Worm (Caenorhabditis elegans) whole organism, L1 larva: Measurements from ENCODE around the gene lron-13.

ENCODE experiments used
- C04F5.9 ChIP-seq: sonication (generic microtip); optimal IDR thresholded peaks from 2 replicates; lab custom pipeline; 2016; ENCODE audit warnings: missing genetic modification characterization, missing compliant biosample characterization
- F16B12.6 ChIP-seq: fragments of 150-350 bp; optimal IDR thresholded peaks from 2 replicates; lab custom pipeline; 2014; ENCODE audit warnings: missing biosample characterization, missing genetic modification characterization
- alr-1 ChIP-seq: fragments of 200-800 bp; sonication (Bioruptor generic); optimal IDR thresholded peaks from 2 replicates; lab custom pipeline; 2018; ENCODE audit warnings: borderline replicate concordance, mild to moderate bottlenecking, missing genetic modification characterization, missing compliant biosample characterization
- ama-1 ChIP-seq: fragments of 150-350 bp; optimal IDR thresholded peaks from 2 replicates; lab custom pipeline; 2014
- blmp-1 ChIP-seq: fragments of 150-350 bp; optimal IDR thresholded peaks from 2 replicates; lab custom pipeline; 2014; ENCODE audit warnings: missing biosample characterization, missing genetic modification characterization
- ceh-63 ChIP-seq: fragments of 200-800 bp; sonication (Bioruptor generic); optimal IDR thresholded peaks from 2 replicates; lab custom pipeline; 2018; ENCODE audit warnings: mild to moderate bottlenecking, missing genetic modification characterization, missing compliant biosample characterization
- ceh-82 ChIP-seq, 3 experiments: fragments of 150-350 bp in 1 of 3; sonication (generic microtip) in 2 of 3; optimal IDR thresholded peaks; 2 replicates each; lab custom pipeline; 2014 to 2017; ENCODE audit warnings: missing biosample characterization in 3 of 3, missing genetic modification characterization in 3 of 3
- ceh-88 ChIP-seq: fragments of 200-800 bp; sonication (Bioruptor generic); IDR thresholded peaks from 2 replicates; pipeline ENCODE4 v1.3.6; 2022; ENCODE audit warnings: missing genetic modification characterization, missing compliant biosample characterization
- ces-1 ChIP-seq: fragments of 150-350 bp; optimal IDR thresholded peaks from 2 replicates; lab custom pipeline; 2014; ENCODE audit warnings: missing biosample characterization, missing genetic modification reagents, missing genetic modification characterization
- dpl-1 ChIP-seq, 3 experiments: fragments of 150-350 bp in 2 of 3; sonication (generic microtip) in 1 of 3; optimal IDR thresholded peaks; 2 replicates each; lab custom pipeline; 2014 to 2017; ENCODE audit warnings: missing biosample characterization in 3 of 3, missing genetic modification characterization in 3 of 3, missing genetic modification reagents in 3 of 3
- egl-13 ChIP-seq: sonication (generic microtip); optimal IDR thresholded peaks from 2 replicates; lab custom pipeline; 2016; ENCODE audit warnings: missing genotype, missing genetic modification reagents, missing genetic modification characterization, missing compliant biosample characterization
- elt-2 ChIP-seq: sonication (generic microtip); optimal IDR thresholded peaks from 2 replicates; lab custom pipeline; 2016; ENCODE audit warnings: missing genetic modification characterization, mild to moderate bottlenecking, inconsistent platforms, missing compliant biosample characterization, missing genetic modification reagents
- fkh-10 ChIP-seq: sonication (generic microtip); optimal IDR thresholded peaks from 2 replicates; lab custom pipeline; 2017; ENCODE audit warnings: missing biosample characterization, missing genetic modification reagents, missing genetic modification characterization
- fos-1 ChIP-seq: fragments of 150-350 bp; optimal IDR thresholded peaks from 2 replicates; lab custom pipeline; 2014; ENCODE audit warnings: missing biosample characterization, missing genetic modification characterization
- grh-1 ChIP-seq: fragments of 200-800 bp; sonication (Bioruptor generic); IDR thresholded peaks from 2 replicates; pipeline ENCODE4 v1.3.6; 2022; ENCODE audit warnings: missing genetic modification reagents, missing genetic modification characterization, missing compliant biosample characterization
- hlh-4 ChIP-seq: sonication (generic microtip); optimal IDR thresholded peaks from 2 replicates; lab custom pipeline; 2016; ENCODE audit warnings: mild to moderate bottlenecking, missing genetic modification characterization, missing compliant biosample characterization
- lin-13 ChIP-seq: fragments of 150-350 bp; optimal IDR thresholded peaks from 2 replicates; lab custom pipeline; 2014; ENCODE audit warnings: missing biosample characterization, missing genetic modification reagents, missing genetic modification characterization
- lin-14 ChIP-seq: fragments of 200-800 bp; sonication (Bioruptor generic); optimal IDR thresholded peaks from 2 replicates; lab custom pipeline; 2018; ENCODE audit warnings: mild to moderate bottlenecking, missing genetic modification characterization, moderate library complexity, missing compliant biosample characterization
- lin-15B ChIP-seq: fragments of 150-350 bp; sonication (generic microtip); optimal IDR thresholded peaks from 3 replicates; lab custom pipeline; 2014; ENCODE audit warnings: missing biosample characterization, missing genetic modification characterization
- lin-35 ChIP-seq, 2 experiments: fragments of 150-350 bp; optimal IDR thresholded peaks; 2 replicates each; lab custom pipeline; 2014; ENCODE audit warnings: missing biosample characterization in 2 of 2, missing genetic modification characterization in 2 of 2, missing genetic modification reagents in 2 of 2
- mab-9 ChIP-seq: fragments of 200-800 bp; sonication (Bioruptor generic); IDR thresholded peaks from 2 replicates; pipeline ENCODE4 v1.3.6; 2022; ENCODE audit warnings: missing genetic modification reagents, missing genetic modification characterization, missing compliant biosample characterization
- mep-1 ChIP-seq: fragments of 150-350 bp; optimal IDR thresholded peaks from 2 replicates; lab custom pipeline; 2014; ENCODE audit warnings: missing biosample characterization, missing genetic modification characterization
- nhr-12 ChIP-seq: sonication (generic microtip); optimal IDR thresholded peaks from 2 replicates; lab custom pipeline; 2017; ENCODE audit warnings: missing biosample characterization, missing genetic modification characterization
- nhr-20 ChIP-seq: sonication (generic microtip); optimal IDR thresholded peaks from 2 replicates; lab custom pipeline; 2016; ENCODE audit warnings: mild to moderate bottlenecking, missing genetic modification characterization, missing compliant biosample characterization
- nhr-28 ChIP-seq: fragments of 150-350 bp; optimal IDR thresholded peaks from 2 replicates; lab custom pipeline; 2014; ENCODE audit warnings: missing biosample characterization, missing genetic modification characterization
- nhr-76 ChIP-seq: sonication (generic microtip); optimal IDR thresholded peaks from 2 replicates; lab custom pipeline; 2017; ENCODE audit warnings: missing biosample characterization, missing genetic modification characterization
- nhr-77 ChIP-seq: fragments of 150-350 bp; optimal IDR thresholded peaks from 2 replicates; lab custom pipeline; 2014; ENCODE audit warnings: missing biosample characterization, missing genetic modification characterization
- nhr-84 ChIP-seq: sonication (generic microtip); optimal IDR thresholded peaks from 2 replicates; lab custom pipeline; 2017; ENCODE audit warnings: missing biosample characterization, missing genetic modification characterization
- nhr-85 ChIP-seq: sonication (generic microtip); peaks from one replicate; lab custom pipeline; 2016; ENCODE audit warnings: missing genetic modification characterization, inconsistent platforms, missing compliant biosample characterization
- nhr-90 ChIP-seq: sonication (generic microtip); optimal IDR thresholded peaks from 2 replicates; lab custom pipeline; 2016; ENCODE audit warnings: mild to moderate bottlenecking, missing genetic modification characterization, missing compliant biosample characterization; ENCODE audit not compliant: poor library complexity
- pag-3 ChIP-seq: sonication (generic microtip); optimal IDR thresholded peaks from 2 replicates; lab custom pipeline; 2017; ENCODE audit warnings: missing genetic modification characterization, mild to moderate bottlenecking, missing compliant biosample characterization, antibody characterized with exemption, borderline replicate concordance; ENCODE audit not compliant: insufficient read depth
- pax-3 ChIP-seq: fragments of 200-800 bp; sonication (Bioruptor generic); optimal IDR thresholded peaks from 2 replicates; lab custom pipeline; 2018; ENCODE audit warnings: mild to moderate bottlenecking, missing genetic modification characterization, moderate library complexity, missing compliant biosample characterization
- pqm-1 ChIP-seq: sonication (generic microtip); optimal IDR thresholded peaks from 3 replicates; lab custom pipeline; 2017; ENCODE audit warnings: missing biosample characterization, missing genetic modification characterization
- rnt-1 ChIP-seq: sonication (generic microtip); optimal IDR thresholded peaks from 2 replicates; lab custom pipeline; 2016; ENCODE audit warnings: mild to moderate bottlenecking, missing genetic modification characterization, moderate library complexity, missing compliant biosample characterization
- skn-1 ChIP-seq: fragments of 150-350 bp; optimal IDR thresholded peaks from 2 replicates; lab custom pipeline; 2014; ENCODE audit warnings: missing biosample characterization, missing genetic modification characterization
- snpc-4 ChIP-seq: fragments of 150-350 bp; optimal IDR thresholded peaks from 2 replicates; lab custom pipeline; 2014; ENCODE audit warnings: missing biosample characterization, missing genetic modification characterization
- snu-23 ChIP-seq: sonication (generic microtip); optimal IDR thresholded peaks from 2 replicates; lab custom pipeline; 2016; ENCODE audit warnings: missing genetic modification characterization, missing compliant biosample characterization
- sptf-1 ChIP-seq: fragments of 150-350 bp; optimal IDR thresholded peaks from 2 replicates; lab custom pipeline; 2014; ENCODE audit warnings: missing biosample characterization, missing genetic modification characterization
- swsn-7 ChIP-seq: sonication (generic microtip); optimal IDR thresholded peaks from 2 replicates; lab custom pipeline; 2016; ENCODE audit warnings: missing genetic modification characterization, missing compliant biosample characterization
- tbx-2 ChIP-seq: sonication (generic microtip); optimal IDR thresholded peaks from 2 replicates; lab custom pipeline; 2016; ENCODE audit warnings: missing genetic modification characterization, missing compliant biosample characterization
- tlp-1 ChIP-seq: fragments of 150-350 bp; optimal IDR thresholded peaks from 2 replicates; lab custom pipeline; 2014; ENCODE audit warnings: missing biosample characterization, missing genetic modification characterization
- unc-130 ChIP-seq: fragments of 150-350 bp; optimal IDR thresholded peaks from 2 replicates; lab custom pipeline; 2017; ENCODE audit warnings: missing biosample characterization, missing genetic modification characterization, inconsistent platforms
- unc-86 ChIP-seq: sonication (generic microtip); optimal IDR thresholded peaks from 2 replicates; lab custom pipeline; 2016; ENCODE audit warnings: missing genetic modification characterization, missing compliant biosample characterization
- unc-98 ChIP-seq: fragments of 200-800 bp; sonication (Bioruptor generic); IDR thresholded peaks from 2 replicates; pipeline ENCODE4 v1.3.6; 2022; ENCODE audit warnings: missing genetic modification characterization, missing compliant biosample characterization
- vab-15 ChIP-seq: sonication (generic microtip); optimal IDR thresholded peaks from 2 replicates; lab custom pipeline; 2017; ENCODE audit warnings: missing genotype, mild to moderate bottlenecking, missing genetic modification characterization, missing compliant biosample characterization
- zag-1 ChIP-seq: fragments of 150-350 bp; optimal IDR thresholded peaks from 2 replicates; lab custom pipeline; 2014; ENCODE audit warnings: missing biosample characterization, missing genetic modification characterization
- ztf-11 ChIP-seq, 2 experiments: sonication (generic microtip); optimal IDR thresholded peaks; 2 replicates each; lab custom pipeline; 2016 to 2017; ENCODE audit warnings: missing genetic modification characterization in 2 of 2, missing biosample characterization in 1 of 2, missing compliant biosample characterization in 1 of 2

lron-13 gene

ce11 chrIII:13526702-13527101 lies 536 bp upstream of the lron-13 start:
- TF ChIP-seq fkh-10 (peak; percentile 75), lin-14 (GFP tag; lab: Kevin White, UChicago) (peak; percentile 23), mab-9 (GFP tag; lab: Robert Waterston, UW) (no peak), nhr-84 (no peak)

ce11 chrIII:13528513-13529249 lies 1.4 kb downstream of the lron-13 start:
- TF ChIP-seq C04F5.9 (no peak), ces-1 (GFP tag; lab: Kevin White, UChicago) (no peak), ceh-63 (GFP tag; lab: Kevin White, UChicago) (no peak), vab-15 (tag; lab: Kevin White, UChicago) (no peak), blmp-1 (peak; percentile 41), snu-23 (GFP tag; lab: Kevin White, UChicago) (no peak), ceh-82 (tag; optimal IDR thresholded peaks at IDR 0.05; lab: Kevin White, UChicago) (no peak), unc-98 (GFP tag; lab: Robert Waterston, UW) (no peak)

DNA sequence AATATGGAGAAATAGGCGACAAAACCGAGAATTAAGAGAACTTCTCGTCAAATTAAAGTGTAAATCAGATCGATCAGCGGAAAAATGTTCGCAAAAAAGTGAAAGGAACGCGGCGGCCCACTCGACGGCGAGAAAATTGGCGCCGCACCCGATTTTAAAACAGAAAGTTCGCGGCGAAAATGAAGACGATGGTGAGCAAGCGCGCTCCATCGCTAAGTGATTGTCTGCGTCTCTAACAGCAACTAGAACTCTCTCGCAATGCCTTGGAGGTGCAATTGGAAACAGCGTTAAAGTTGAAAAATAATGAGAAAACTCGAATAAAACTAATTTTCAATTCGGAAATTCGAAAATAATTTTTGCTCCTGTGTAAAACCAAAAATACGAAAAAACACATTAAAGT lies 2.8 kb downstream of the lron-13 start:
- TF ChIP-seq vab-15 (tag; lab: Kevin White, UChicago) (peak; percentile 57), nhr-28 (tag; lab: Kevin White, UChicago) (no peak), swsn-7 (tag; lab: Kevin White, UChicago) (peak; percentile 67), nhr-12 (tag; lab: Kevin White, UChicago) (no peak), ceh-88 (no peak), nhr-77 (tag; lab: Kevin White, UChicago) (no peak), unc-86 (peak; percentile 58), nhr-90 (peak; percentile 49), lin-15B (tag; lab: Kevin White, UChicago) (peak; percentile 60), lin-35 (GFP tag; optimal IDR thresholded peaks at IDR 0.05; lab: Kevin White, UChicago) (peak; percentile 82 to 92), F16B12.6 (peak; percentile 51), pqm-1 (tag; lab: Kevin White, UChicago) (no peak), sptf-1 (tag; lab: Kevin White, UChicago) (no peak), pax-3 (tag; lab: Kevin White, UChicago) (no peak), mab-9 (GFP tag; lab: Robert Waterston, UW) (0 out of 2 replicates have a peak, but pooled peaks have one; percentile 33), hlh-4 (tag; lab: Kevin White, UChicago) (no peak), C04F5.9 (no peak), grh-1 (GFP tag; lab: Robert Waterston, UW) (no peak; the same call in 1 of the 2 replicates), nhr-20 (tag; lab: Kevin White, UChicago) (peak; percentile 62), egl-13 (tag; lab: Kevin White, UChicago) (no peak), unc-130 (peak; percentile 77), elt-2 (tag; lab: Kevin White, UChicago) (no peak), fkh-10 (peak; percentile 16), unc-98 (GFP tag; lab: Robert Waterston, UW) (no peak), zag-1 (tag; lab: Kevin White, UChicago) (no peak), ztf-11 (tag; optimal IDR thresholded peaks at IDR 0.05; lab: Kevin White, UChicago) (no peak), nhr-76 (no peak), tbx-2 (peak; percentile 52), rnt-1 (tag; lab: Kevin White, UChicago) (peak; percentile 72), lin-13 (GFP tag; lab: Kevin White, UChicago) (peak; percentile 50), fos-1 (tag; lab: Kevin White, UChicago) (peak; percentile 9), alr-1 (tag; lab: Kevin White, UChicago) (no peak), pag-3 (tag; lab: Kevin White, UChicago) (no peak), snu-23 (GFP tag; lab: Kevin White, UChicago) (peak; percentile 74), ama-1 (lab: Kevin White, UChicago) (no peak), nhr-85 (tag; lab: Kevin White, UChicago) (no peak), dpl-1 (GFP tag; optimal IDR thresholded peaks at IDR 0.05; lab: Kevin White, UChicago) (peak; percentile 79 to 87 (median 85)), snpc-4 (tag; lab: Kevin White, UChicago) (no peak), mep-1 (tag; lab: Kevin White, UChicago) (peak; percentile 74), ceh-82 (tag; optimal IDR thresholded peaks at IDR 0.05; lab: Kevin White, UChicago) (peak; percentile 62 to 87 (median 70)), tlp-1 (no peak), skn-1 (peak; percentile 62)
